Fruit fly (Drosophila melanogaster): ENCODE data around the gene CG3323.

dm6 chrX:5293141-5293540, 12.3 kb downstream of the CG3323 start:
- TF ChIP-seq Sin3A (optimal IDR thresholded peaks at IDR 0.05) (no peak), h (optimal IDR thresholded peaks at IDR 0.05) (no peak), psq (optimal IDR thresholded peaks at IDR 0.05) (no peak), ttk (optimal IDR thresholded peaks at IDR 0.05) (no peak), insv (optimal IDR thresholded peaks at IDR 0.05) (no peak)
